Worm (Caenorhabditis elegans) whole organism, L4 larva: ENCODE results near the gene eppl-1.

Experiments used
- D1046.2 ChIP-seq: fragments of 200-800 bp; sonication (Bioruptor generic); IDR thresholded peaks from 2 replicates; pipeline ENCODE4 v1.3.6; 2022; ENCODE audit warnings: missing genetic modification characterization, missing compliant biosample characterization
- F10B5.3 ChIP-seq: sonication (generic microtip); optimal IDR thresholded peaks from 2 replicates; lab custom pipeline; 2016; ENCODE audit warnings: mild to moderate bottlenecking, missing genetic modification characterization, missing compliant biosample characterization
- F44E2.7 ChIP-seq: fragments of 200-800 bp; sonication (Bioruptor generic); IDR thresholded peaks from 2 replicates; pipeline ENCODE4 v2.1.2; 2022; ENCODE audit warnings: missing genetic modification characterization, missing compliant biosample characterization
- T20F7.1 ChIP-seq: fragments of 200-800 bp; sonication (Bioruptor generic); optimal IDR thresholded peaks from 2 replicates; lab custom pipeline; 2018; ENCODE audit warnings: mild to moderate bottlenecking, missing genetic modification characterization, missing compliant biosample characterization
- Y5F2A.4 ChIP-seq: fragments of 200-800 bp; sonication (Bioruptor generic); optimal IDR thresholded peaks from 2 replicates; lab custom pipeline; 2018; ENCODE audit warnings: mild to moderate bottlenecking, missing genetic modification characterization, missing compliant biosample characterization
- ZK337.2 ChIP-seq: fragments of 200-800 bp; sonication (Bioruptor generic); IDR thresholded peaks from 2 replicates; pipeline ENCODE4 v1.3.6; 2022; ENCODE audit warnings: missing genetic modification reagents, missing genetic modification characterization, missing compliant biosample characterization
- ZK546.5 ChIP-seq, 2 experiments: sonication (generic microtip); optimal IDR thresholded peaks; 2 replicates each; lab custom pipeline; 2017; ENCODE audit warnings: missing biosample characterization in 2 of 2, missing genetic modification characterization in 2 of 2
- aly-2 ChIP-seq: sonication (generic microtip); optimal IDR thresholded peaks from 2 replicates; lab custom pipeline; 2018; ENCODE audit warnings: missing biosample characterization, missing genetic modification characterization
- attf-4 ChIP-seq: sonication (generic microtip); optimal IDR thresholded peaks from 3 replicates; lab custom pipeline; 2017; ENCODE audit warnings: missing biosample characterization, missing genetic modification characterization
- ceh-20 ChIP-seq: fragments of 200-800 bp; sonication (Bioruptor generic); IDR thresholded peaks from 2 replicates; pipeline ENCODE4 v1.3.6; 2022; ENCODE audit warnings: missing genetic modification reagents, missing genetic modification characterization, missing compliant biosample characterization
- ces-1 ChIP-seq: fragments of 150-350 bp; sonication (generic microtip); optimal IDR thresholded peaks from 4 replicates; lab custom pipeline; 2014; ENCODE audit warnings: missing biosample characterization, missing genetic modification reagents, missing genetic modification characterization
- ctbp-1 ChIP-seq: fragments of 200-800 bp; sonication (Bioruptor generic); IDR thresholded peaks from 2 replicates; pipeline ENCODE4 v1.3.6; 2022; ENCODE audit warnings: missing genetic modification reagents, missing genetic modification characterization, missing compliant biosample characterization
- daf-12 ChIP-seq: fragments of 150-350 bp; optimal IDR thresholded peaks from 2 replicates; lab custom pipeline; 2014; ENCODE audit warnings: missing biosample characterization, missing genetic modification reagents, missing genetic modification characterization
- daf-16 ChIP-seq, 3 experiments: sonication (generic microtip); optimal IDR thresholded peaks; 2 replicates each; lab custom pipeline; 2016 to 2017; ENCODE audit warnings: missing genetic modification characterization in 3 of 3, missing genetic modification reagents in 3 of 3, mild to moderate bottlenecking in 2 of 3, missing compliant biosample characterization in 2 of 3, missing biosample characterization in 1 of 3, moderate library complexity in 1 of 3
- daf-19 ChIP-seq: fragments of 200-800 bp; sonication (Bioruptor generic); conservative IDR thresholded peaks from 2 replicates; pipeline ENCODE4 v1.3.6; 2022; ENCODE audit warnings: missing genetic modification characterization, missing compliant biosample characterization
- daf-8 ChIP-seq: fragments of 200-800 bp; sonication (Bioruptor generic); IDR thresholded peaks from 2 replicates; pipeline ENCODE4 v1.3.6; 2022; ENCODE audit warnings: missing genetic modification characterization, missing compliant biosample characterization
- egl-43 ChIP-seq: fragments of 200-800 bp; sonication (Bioruptor generic); IDR thresholded peaks from 2 replicates; pipeline ENCODE4 v1.3.6; 2022; ENCODE audit warnings: missing genetic modification reagents, missing genetic modification characterization, missing compliant biosample characterization
- fkh-10 ChIP-seq: fragments of 150-350 bp; optimal IDR thresholded peaks from 2 replicates; lab custom pipeline; 2014; ENCODE audit warnings: missing biosample characterization, missing genetic modification reagents, missing genetic modification characterization
- fos-1 ChIP-seq: fragments of 150-350 bp; optimal IDR thresholded peaks from 2 replicates; lab custom pipeline; 2014; ENCODE audit warnings: missing biosample characterization, missing genetic modification characterization
- hlh-11 ChIP-seq: fragments of 200-800 bp; sonication (Bioruptor generic); optimal IDR thresholded peaks from 2 replicates; lab custom pipeline; 2018; ENCODE audit warnings: mild to moderate bottlenecking, missing genetic modification characterization, missing compliant biosample characterization
- hmg-1.1 ChIP-seq: fragments of 200-800 bp; sonication (Bioruptor generic); IDR thresholded peaks from 2 replicates; pipeline ENCODE4 v1.3.6; 2022; ENCODE audit warnings: missing genetic modification reagents, missing genetic modification characterization, missing compliant biosample characterization
- jun-1 ChIP-seq: fragments of 150-350 bp; optimal IDR thresholded peaks from 2 replicates; lab custom pipeline; 2014; ENCODE audit warnings: missing biosample characterization, missing genetic modification reagents, missing genetic modification characterization
- lin-1 ChIP-seq: fragments of 200-800 bp; sonication (Bioruptor generic); IDR thresholded peaks from 2 replicates; pipeline ENCODE4 v1.3.6; 2022; ENCODE audit warnings: missing genetic modification reagents, missing genetic modification characterization, missing compliant biosample characterization
- lin-13 ChIP-seq: fragments of 150-350 bp; optimal IDR thresholded peaks from 2 replicates; lab custom pipeline; 2014; ENCODE audit warnings: missing biosample characterization, missing genetic modification reagents, missing genetic modification characterization
- lin-29 ChIP-seq: fragments of 200-800 bp; sonication (Bioruptor generic); IDR thresholded peaks from 2 replicates; pipeline ENCODE4 v1.3.6; 2022; ENCODE audit warnings: missing genetic modification reagents, missing genetic modification characterization, missing compliant biosample characterization
- lin-38 ChIP-seq: fragments of 200-800 bp; sonication (Bioruptor generic); IDR thresholded peaks from 2 replicates; pipeline ENCODE4 v1.3.6; 2022; ENCODE audit warnings: missing genetic modification reagents, missing genetic modification characterization, missing compliant biosample characterization
- lsy-2 ChIP-seq, 2 experiments: fragments of 150-350 bp in 1 of 2; sonication (generic microtip) in 1 of 2; optimal IDR thresholded peaks; 2 replicates each; lab custom pipeline; 2014 to 2017; ENCODE audit warnings: missing biosample characterization in 2 of 2, missing genetic modification characterization in 2 of 2
- madf-9 ChIP-seq: fragments of 200-800 bp; sonication (Bioruptor generic); conservative IDR thresholded peaks from 2 replicates; pipeline ENCODE4 v1.3.6; 2022; ENCODE audit warnings: missing genetic modification reagents, missing genetic modification characterization, missing compliant biosample characterization
- mdl-1 ChIP-seq, 2 experiments: fragments of 150-350 bp in 1 of 2; sonication (generic microtip) in 1 of 2; optimal IDR thresholded peaks; 2 replicates each; lab custom pipeline; 2014 to 2017; ENCODE audit warnings: missing biosample characterization in 2 of 2, missing genetic modification characterization in 2 of 2
- mdt-29 ChIP-seq: fragments of 200-800 bp; sonication (Bioruptor generic); IDR thresholded peaks from 2 replicates; pipeline ENCODE4 v1.3.6; 2022; ENCODE audit warnings: missing genetic modification reagents, missing genetic modification characterization, missing compliant biosample characterization
- nhr-11 ChIP-seq: fragments of 150-350 bp; optimal IDR thresholded peaks from 2 replicates; lab custom pipeline; 2014; ENCODE audit warnings: missing biosample characterization, missing genetic modification characterization
- nhr-25 ChIP-seq: sonication (generic microtip); optimal IDR thresholded peaks from 2 replicates; lab custom pipeline; 2017; ENCODE audit warnings: missing genetic modification characterization, mild to moderate bottlenecking, missing compliant biosample characterization, antibody characterized with exemption, moderate library complexity, borderline replicate concordance; ENCODE audit not compliant: insufficient read depth
- nhr-48 ChIP-seq: sonication (generic microtip); optimal IDR thresholded peaks from 2 replicates; lab custom pipeline; 2016; ENCODE audit warnings: mild to moderate bottlenecking, missing genetic modification characterization, missing compliant biosample characterization
- nhr-6 ChIP-seq: fragments of 150-350 bp; optimal IDR thresholded peaks from 2 replicates; lab custom pipeline; 2014; ENCODE audit warnings: missing biosample characterization, missing genetic modification characterization
- nhr-76 ChIP-seq: fragments of 150-350 bp; optimal IDR thresholded peaks from 2 replicates; lab custom pipeline; 2014; ENCODE audit warnings: missing biosample characterization, missing genetic modification characterization
- saeg-2 ChIP-seq: fragments of 200-800 bp; sonication (Bioruptor generic); IDR thresholded peaks from 2 replicates; pipeline ENCODE4 v1.3.6; 2022; ENCODE audit warnings: missing genetic modification reagents, missing genetic modification characterization, missing compliant biosample characterization
- set-16 ChIP-seq: fragments of 200-800 bp; sonication (Bioruptor generic); IDR thresholded peaks from 2 replicates; pipeline ENCODE4 v1.3.6; 2022; ENCODE audit warnings: missing genetic modification reagents, missing genetic modification characterization, missing compliant biosample characterization
- snpc-4 ChIP-seq: fragments of 150-350 bp; optimal IDR thresholded peaks from 2 replicates; lab custom pipeline; 2014; ENCODE audit warnings: missing biosample characterization, missing genetic modification characterization
- spr-1 ChIP-seq: sonication (generic microtip); optimal IDR thresholded peaks from 2 replicates; lab custom pipeline; 2016; ENCODE audit warnings: mild to moderate bottlenecking, missing genetic modification characterization, missing compliant biosample characterization
- tag-97 ChIP-seq: fragments of 200-800 bp; sonication (Bioruptor generic); IDR thresholded peaks from 2 replicates; pipeline ENCODE4 v1.3.6; 2022; ENCODE audit warnings: missing genetic modification characterization, missing compliant biosample characterization
- tra-1 ChIP-seq: fragments of 200-800 bp; sonication (Bioruptor generic); IDR thresholded peaks from 2 replicates; pipeline ENCODE4 v1.3.6; 2022; ENCODE audit warnings: missing genetic modification reagents, missing genetic modification characterization, missing compliant biosample characterization
- unc-39 ChIP-seq: sonication (generic microtip); optimal IDR thresholded peaks from 2 replicates; lab custom pipeline; 2017; ENCODE audit warnings: missing biosample characterization, missing genetic modification characterization
- vab-7 ChIP-seq: fragments of 200-800 bp; sonication (Bioruptor generic); IDR thresholded peaks from 2 replicates; pipeline ENCODE4 v1.3.6; 2022; ENCODE audit warnings: missing genetic modification reagents, missing genetic modification characterization, missing compliant biosample characterization
- zag-1 ChIP-seq: fragments of 150-350 bp; optimal IDR thresholded peaks from 2 replicates; lab custom pipeline; 2014; ENCODE audit warnings: missing biosample characterization, missing genetic modification characterization
- zip-2 ChIP-seq: fragments of 150-350 bp; optimal IDR thresholded peaks from 2 replicates; lab custom pipeline; 2014; ENCODE audit warnings: missing biosample characterization, missing genetic modification characterization
- ztf-11 ChIP-seq: fragments of 150-350 bp; optimal IDR thresholded peaks from 2 replicates; lab custom pipeline; 2014; ENCODE audit warnings: missing biosample characterization, missing genetic modification characterization

The eppl-1 gene

ce11 chrIV:8481308-8481707 lies 29.7 kb upstream of the eppl-1 start, which contains the start of gene spp-8 (continued):
- no peak for TF ChIP-seq fkh-10
- TF ChIP-seq D1046.2 (GFP tag; lab: Robert Waterston, UW), result no peak
- no peak for TF ChIP-seq ztf-11 (tag; lab: Kevin White, UChicago)
- no peak for TF ChIP-seq egl-43
- TF ChIP-seq ceh-20, result peak; percentile 92
- no peak for TF ChIP-seq lsy-2 (tag; optimal IDR thresholded peaks at IDR 0.05; lab: Kevin White, UChicago)
- TF ChIP-seq aly-2 (tag; lab: Kevin White, UChicago), result no peak
- TF ChIP-seq ZK337.2 (GFP tag; lab: Robert Waterston, UW), result no peak
- TF ChIP-seq T20F7.1, result no peak
- no peak for TF ChIP-seq madf-9
- TF ChIP-seq attf-4 (tag; lab: Kevin White, UChicago), result no peak
- no peak for TF ChIP-seq snpc-4 (tag; lab: Kevin White, UChicago)
- no peak for TF ChIP-seq lin-29 (GFP tag; lab: Robert Waterston, UW)
- TF ChIP-seq jun-1 (tag; lab: Kevin White, UChicago), result no peak
- no peak for TF ChIP-seq spr-1 (tag; lab: Kevin White, UChicago)
- no peak for TF ChIP-seq hmg-1.1 (GFP tag; lab: Robert Waterston, UW)
- TF ChIP-seq nhr-76, result no peak
- no peak for TF ChIP-seq lin-13 (GFP tag; lab: Kevin White, UChicago)
- TF ChIP-seq nhr-6 (tag; lab: Kevin White, UChicago), result no peak
- TF ChIP-seq Y5F2A.4, result no peak
- TF ChIP-seq F44E2.7 (GFP tag; lab: Robert Waterston, UW), result no peak
- TF ChIP-seq daf-8, result no peak
- TF ChIP-seq ZK546.5 (tag; optimal IDR thresholded peaks at IDR 0.05; lab: Kevin White, UChicago), result no peak
- TF ChIP-seq saeg-2 (GFP tag; lab: Robert Waterston, UW), result no peak
- TF ChIP-seq hlh-11 (tag; lab: Kevin White, UChicago), result peak; percentile 83
- TF ChIP-seq lin-38, result no peak
- TF ChIP-seq F10B5.3, result no peak
- TF ChIP-seq zag-1 (tag; lab: Kevin White, UChicago), result no peak
- 0 out of 2 replicates have a peak, but pooled peaks have one; percentile 20 for TF ChIP-seq tra-1
- TF ChIP-seq zip-2, result no peak
- no peak for TF ChIP-seq fos-1
- TF ChIP-seq nhr-25 (tag; lab: Kevin White, UChicago), result no peak
- no peak for TF ChIP-seq set-16
- no peak for TF ChIP-seq daf-16 (GFP tag; optimal IDR thresholded peaks at IDR 0.05; lab: Kevin White, UChicago)
- peak; percentile 82 for TF ChIP-seq daf-16 (tag; optimal IDR thresholded peaks at IDR 0.05; lab: Kevin White, UChicago)
- TF ChIP-seq nhr-11, result no peak
- no peak for TF ChIP-seq daf-12 (tag; lab: Kevin White, UChicago)
- no peak for TF ChIP-seq vab-7 (GFP tag; lab: Robert Waterston, UW)
- TF ChIP-seq lin-1 (GFP tag; lab: Robert Waterston, UW), result peak; percentile 64; the same call in 1 of the 2 replicates
- no peak for TF ChIP-seq daf-19 (GFP tag; lab: Robert Waterston, UW)
- TF ChIP-seq tag-97 (GFP tag; lab: Robert Waterston, UW), result no peak
- TF ChIP-seq ces-1 (GFP tag; lab: Kevin White, UChicago), result no peak
- no peak for TF ChIP-seq unc-39
- peak in 1 of 2 experiments; percentile 74 for TF ChIP-seq mdl-1 (tag; optimal IDR thresholded peaks at IDR 0.05; lab: Kevin White, UChicago)

ce11 chrIV:8479346-8479745 lies 27.8 kb upstream of the eppl-1 start, which contains the start of gene hlh-12:
hlh-12 (minus strand) TSS chrIV:8479446.
- TF ChIP-seq nhr-48 (tag; lab: Kevin White, UChicago) (no peak), mdt-29 (no peak), ctbp-1 (GFP tag; lab: Robert Waterston, UW) (no peak)
- TF ChIP-seq, all 104 proteins: peak for 0
